Fruit fly (Drosophila melanogaster): ENCODE results near the gene RpL9.
A peak's percentile ranks its signal among the peaks of the same experiment; 100 is the strongest.

Gene RpL9

DNA sequence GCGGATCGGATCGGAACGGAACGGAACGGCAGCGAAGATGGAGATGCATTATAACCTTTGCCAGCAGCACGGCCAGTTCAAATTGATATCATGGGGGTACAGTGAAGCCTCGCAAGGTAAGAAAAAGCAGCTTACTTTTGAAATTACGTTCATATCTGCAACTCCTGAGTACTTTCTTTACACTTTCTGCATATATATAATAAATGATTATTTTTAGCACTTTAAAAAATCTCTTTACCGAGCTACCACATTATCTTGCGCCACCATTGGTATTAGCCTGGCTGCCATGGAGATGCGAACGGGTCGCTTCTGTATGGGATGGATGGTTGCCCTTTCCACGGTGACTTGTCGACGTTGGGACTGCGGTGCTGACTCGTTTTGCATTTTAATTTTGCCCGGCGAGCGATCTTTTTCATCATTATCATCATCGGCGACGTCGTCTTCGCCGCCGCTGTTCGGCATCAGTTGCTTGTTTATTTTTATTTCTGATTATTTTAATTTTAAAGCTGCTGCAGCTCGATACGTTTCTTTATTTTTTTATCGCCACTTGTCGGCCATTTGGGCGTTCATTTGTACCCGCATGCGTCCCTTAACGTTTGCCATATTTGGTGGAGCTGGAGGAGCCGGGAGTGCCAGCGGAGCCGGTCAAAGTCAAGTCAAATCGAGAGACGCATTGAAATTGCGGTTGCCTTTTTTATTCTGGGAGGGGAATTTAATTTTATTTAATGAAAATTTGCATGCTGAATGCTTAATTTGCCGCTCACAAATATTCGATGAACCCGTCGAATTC, 49.2 kb upstream of the RpL9 start:
- no peak for TF ChIP-seq CG2199 (GFP tag; IDR thresholded peaks at IDR 0.05)
- TF ChIP-seq tx (GFP tag; optimal IDR thresholded peaks at IDR 0.05): no peak
- no peak for TF ChIP-seq CG8478 (optimal IDR thresholded peaks at IDR 0.05)
- no peak for TF ChIP-seq CG11085 (GFP tag; IDR thresholded peaks at IDR 0.05)
- peak; percentile 14; the same call in 1 of the 4 replicates for TF ChIP-seq Gug (GFP tag; IDR thresholded peaks at IDR 0.05)
- no peak; the same call in none of the 2 replicates for TF ChIP-seq ttk (GFP tag; IDR thresholded peaks at IDR 0.05)
- no peak for TF ChIP-seq hkb (optimal IDR thresholded peaks at IDR 0.05)
- TF ChIP-seq hkb (GFP tag; IDR thresholded peaks at IDR 0.05): peak; percentile 57
- no peak for TF ChIP-seq vnd (GFP tag; IDR thresholded peaks at IDR 0.05; ENCODE audit: partially characterized antibody)
- peak; percentile 42; the same call in 1 of the 3 replicates for TF ChIP-seq Optix (GFP tag; IDR thresholded peaks at IDR 0.05)
- no peak for TF ChIP-seq H15 (GFP tag; IDR thresholded peaks at IDR 0.05)
- 0 out of 2 replicates have a peak, but pooled peaks have one; percentile 22 for TF ChIP-seq CG43689 (GFP tag; IDR thresholded peaks at IDR 0.05)
- TF ChIP-seq gem (tag; optimal IDR thresholded peaks at IDR 0.05): peak; percentile 42
- no peak for TF ChIP-seq bcd (GFP tag; optimal IDR thresholded peaks at IDR 0.05)
- no peak for TF ChIP-seq CG30431 (GFP tag; optimal IDR thresholded peaks at IDR 0.05)
- no peak for TF ChIP-seq B-H1 (GFP tag; IDR thresholded peaks at IDR 0.05)
- no peak for TF ChIP-seq Lpt (GFP tag; optimal IDR thresholded peaks at IDR 0.05)
- 0 out of 2 replicates have a peak, but pooled peaks have one; percentile 11 for TF ChIP-seq wor (GFP tag; IDR thresholded peaks at IDR 0.05)
- TF ChIP-seq CG11247 (GFP tag; IDR thresholded peaks at IDR 0.05): no peak
- TF ChIP-seq zfh1 (GFP tag; IDR thresholded peaks at IDR 0.05): 0 out of 3 replicates have a peak, but pooled peaks have one; percentile 22
- TF ChIP-seq Stat92E (GFP tag; optimal IDR thresholded peaks at IDR 0.05): no peak
- no peak for TF ChIP-seq caup (GFP tag; optimal IDR thresholded peaks at IDR 0.05; ENCODE audit: severe bottlenecking)
- peak; percentile 82 for TF ChIP-seq Med (GFP tag)
- 0 out of 3 replicates have a peak, but pooled peaks have one; percentile 26 for TF ChIP-seq tgo (GFP tag; IDR thresholded peaks at IDR 0.05)
- TF ChIP-seq CG11696 (GFP tag; IDR thresholded peaks at IDR 0.05): no peak
- TF ChIP-seq CG8765 (GFP tag; IDR thresholded peaks at IDR 0.05): no peak
- no peak for TF ChIP-seq psq (GFP tag; optimal IDR thresholded peaks at IDR 0.05)
- peak; percentile 55; the same call in 1 of the 3 replicates for TF ChIP-seq ci (GFP tag; IDR thresholded peaks at IDR 0.05)
- no peak for TF ChIP-seq CG10147 (GFP tag; optimal IDR thresholded peaks at IDR 0.05)
- no peak for TF ChIP-seq eyg (GFP tag; optimal IDR thresholded peaks at IDR 0.05)
- TF ChIP-seq ase (GFP tag; IDR thresholded peaks at IDR 0.05): 0 out of 3 replicates have a peak, but pooled peaks have one; percentile 36
- no peak for TF ChIP-seq peb (GFP tag; IDR thresholded peaks at IDR 0.05)
- no peak for TF ChIP-seq CG14710 (tag; optimal IDR thresholded peaks at IDR 0.05)
- peak; percentile 2 for TF ChIP-seq CG2712 (tag; optimal IDR thresholded peaks at IDR 0.05)
- no peak for TF ChIP-seq CG1792 (GFP tag; optimal IDR thresholded peaks at IDR 0.05)
- TF ChIP-seq slbo (GFP tag; IDR thresholded peaks at IDR 0.05): peak; percentile 29; the same call in 1 of the 2 replicates
- peak; percentile 13; the same call in 1 of the 3 replicates for TF ChIP-seq gce (GFP tag; IDR thresholded peaks at IDR 0.05)
- peak; percentile 58; the same call in 1 of the 2 replicates for TF ChIP-seq H2.0 (GFP tag; IDR thresholded peaks at IDR 0.05)
- TF ChIP-seq corto (GFP tag; optimal IDR thresholded peaks at IDR 0.05): peak; percentile 92
- TF ChIP-seq Drgx (GFP tag; IDR thresholded peaks at IDR 0.05): peak; percentile 69
- no peak for TF ChIP-seq Kr (GFP tag; optimal IDR thresholded peaks at IDR 0.05)
- TF ChIP-seq jigr1 (GFP tag; IDR thresholded peaks at IDR 0.05): no peak
- no peak for TF ChIP-seq tup (GFP tag; optimal IDR thresholded peaks at IDR 0.05)
- TF ChIP-seq CG14050 (GFP tag; IDR thresholded peaks at IDR 0.05): peak; percentile 21; the same call in 2 of the 3 replicates
- no peak for TF ChIP-seq cad (GFP tag; optimal IDR thresholded peaks at IDR 0.05)
- peak; percentile 37 for TF ChIP-seq CG15269 (tag; optimal IDR thresholded peaks at IDR 0.05)
- TF ChIP-seq CG15514 (GFP tag; optimal IDR thresholded peaks at IDR 0.05): no peak
- TF ChIP-seq ind (GFP tag; optimal IDR thresholded peaks at IDR 0.05): peak; percentile 24
- no peak for TF ChIP-seq CG16779 (GFP tag; IDR thresholded peaks at IDR 0.05)
- TF ChIP-seq fd96Cb (tag; optimal IDR thresholded peaks at IDR 0.05): peak; percentile 6

All from whole organism, embryonic.